Worm (Caenorhabditis elegans) whole organism, young adult: ENCODE measurements around the gene B0432.8.

Experiments used
- F23B12.7 ChIP-seq: sonication (generic microtip); optimal IDR thresholded peaks from 2 replicates; lab custom pipeline; 2017; ENCODE audit warnings: missing genetic modification characterization, mild to moderate bottlenecking, missing compliant biosample characterization, antibody characterized with exemption, moderate library complexity; ENCODE audit not compliant: insufficient read depth
- F33H1.4 ChIP-seq: fragments of 200-800 bp; sonication (Bioruptor generic); IDR thresholded peaks from 2 replicates; pipeline ENCODE4 v1.3.6; 2022; ENCODE audit warnings: missing genetic modification reagents, missing genetic modification characterization, missing compliant biosample characterization
- ama-1 ChIP-seq, 3 experiments: fragments of 150-350 bp in 1 of 3; sonication (generic microtip) in 2 of 3; optimal IDR thresholded peaks; 2 replicates each; lab custom pipeline; 2014 to 2018; ENCODE audit warnings: missing biosample characterization in 2 of 3, missing genetic modification characterization in 2 of 3, missing genetic modification reagents in 2 of 3
- ceh-79 ChIP-seq: sonication (generic microtip); optimal IDR thresholded peaks from 2 replicates; lab custom pipeline; 2017; ENCODE audit warnings: mild to moderate bottlenecking, missing genetic modification characterization, missing compliant biosample characterization
- egl-18 ChIP-seq: fragments of 200-800 bp; sonication (Bioruptor generic); IDR thresholded peaks from 2 replicates; pipeline ENCODE4 v1.3.6; 2022; ENCODE audit warnings: missing genetic modification reagents, missing genetic modification characterization, missing compliant biosample characterization
- hrde-1 ChIP-seq: sonication (generic microtip); optimal IDR thresholded peaks from 2 replicates; lab custom pipeline; 2016; ENCODE audit warnings: missing genetic modification characterization, mild to moderate bottlenecking, missing compliant biosample characterization, moderate library complexity, missing genotype, missing genetic modification reagents, borderline replicate concordance
- lin-26 ChIP-seq: fragments of 200-800 bp; sonication (Bioruptor generic); IDR thresholded peaks from 2 replicates; pipeline ENCODE4 v1.3.6; 2022; ENCODE audit warnings: missing genetic modification reagents, missing genetic modification characterization, missing compliant biosample characterization
- lin-54 ChIP-seq: fragments of 200-800 bp; sonication (Bioruptor generic); optimal IDR thresholded peaks from 2 replicates; lab custom pipeline; 2018; ENCODE audit warnings: mild to moderate bottlenecking, missing genetic modification characterization, missing compliant biosample characterization
- pbrm-1 ChIP-seq: fragments of 200-800 bp; sonication (Bioruptor generic); IDR thresholded peaks from 2 replicates; pipeline ENCODE4 v1.3.6; 2022; ENCODE audit warnings: missing genetic modification reagents, missing genetic modification characterization, missing compliant biosample characterization
- pha-4 ChIP-seq: fragments of 150-350 bp; sonication (generic microtip); optimal IDR thresholded peaks from 2 replicates; lab custom pipeline; 2014; ENCODE audit warnings: missing biosample characterization, missing genetic modification reagents, missing genetic modification characterization
- snpc-4 ChIP-seq, 5 experiments: fragments of 150-350 bp in 1 of 5; sonication (generic microtip) in 4 of 5; optimal IDR thresholded peaks; 2 replicates each; lab custom pipeline; 2014 to 2018; ENCODE audit warnings: missing genetic modification characterization in 5 of 5, missing biosample characterization in 3 of 5, antibody characterized with exemption in 2 of 5, mild to moderate bottlenecking in 2 of 5, missing compliant biosample characterization in 2 of 5, missing genotype in 2 of 5, moderate library complexity in 2 of 5, missing genetic modification reagents in 1 of 5

ce11 chrII:257519-257918 lies 21.0 kb downstream of the B0432.8 start, which contains the start of gene cat-2:
- TF ChIP-seq hrde-1 (tag; lab: Kevin White, UChicago) (no peak), ceh-79 (tag; lab: Kevin White, UChicago) (no peak), F33H1.4 (no peak), lin-54 (GFP tag; lab: Kevin White, UChicago) (no peak), snpc-4 (GFP tag; optimal IDR thresholded peaks at IDR 0.05; lab: Kevin White, UChicago) (no peak), snpc-4 (tag; optimal IDR thresholded peaks at IDR 0.05; lab: Kevin White, UChicago) (no peak), pha-4 (no peak), F23B12.7 (tag; lab: Kevin White, UChicago) (no peak), egl-18 (GFP tag; lab: Robert Waterston, UW) (no peak), pbrm-1 (no peak), lin-26 (GFP tag; lab: Robert Waterston, UW) (no peak), ama-1 (optimal IDR thresholded peaks at IDR 0.05; lab: Kevin White, UChicago) (no peak), ama-1 (GFP tag; optimal IDR thresholded peaks at IDR 0.05; lab: Kevin White, UChicago) (no peak)
